Fruit fly (Drosophila melanogaster) whole organism, larva: ENCODE data around the gene Cyt-c1L.

Source experiments
- noc ChIP-seq: fragments of 200-800 bp; sonication (Bioruptor generic); optimal IDR thresholded peaks from 3 replicates; lab custom pipeline; 2019; ENCODE audit warnings: missing biosample characterization, mild to moderate bottlenecking, missing genetic modification characterization, moderate library complexity

Cyt-c1L gene

dm6 chr3R:29204033-29204432 is at the start of gene Cyt-c1L:
TSS of gene Cyt-c1L (minus strand) at chr3R:29204133.
- no peak for TF ChIP-seq noc (tag; lab: Kevin White, UChicago)

dm6 chr3R:29251418-29251817 is 47.5 kb upstream of the Cyt-c1L start:
- TF ChIP-seq noc (tag; lab: Kevin White, UChicago): no peak

- TF ChIP-seq noc (tag; lab: Kevin White, UChicago): no peak
These were observed 46.5 kb upstream of the Cyt-c1L start, which contains the start of gene SP1029 for dm6 chr3R:29250272-29251018. TSS of gene SP1029 (minus strand) at chr3R:29250451.

- no peak for TF ChIP-seq noc (tag; lab: Kevin White, UChicago)
These were observed 40.8 kb upstream of the Cyt-c1L start, which contains the start of gene CG31445 for dm6 chr3R:29244727-29245126. TSS of gene CG31445 (minus strand) at chr3R:29244827.

- no peak for TF ChIP-seq noc (tag; lab: Kevin White, UChicago)
These were observed 34.7 kb upstream of the Cyt-c1L start, which contains the start of gene CG11951 for dm6 chr3R:29238623-29239022. TSS of gene CG11951 (minus strand) at chr3R:29238723.

dm6 chr3R:29230552-29231102 is 26.7 kb upstream of the Cyt-c1L start:
- TF ChIP-seq noc (tag; lab: Kevin White, UChicago): peak; percentile 18

dm6 chr3R:29229958-29230357 is 26.0 kb upstream of the Cyt-c1L start:
- TF ChIP-seq noc (tag; lab: Kevin White, UChicago): no peak

- TF ChIP-seq noc (tag; lab: Kevin White, UChicago): peak; percentile 3
These were observed 25.0 kb upstream of the Cyt-c1L start, which contains the start of gene Usp1 for dm6 chr3R:29228745-29229448. TSS of gene Usp1 (plus strand) at chr3R:29229161.

- TF ChIP-seq noc (tag; lab: Kevin White, UChicago): no peak
These were observed 23.8 kb upstream of the Cyt-c1L start, which contains the start of gene CG14507 for dm6 chr3R:29227675-29228211. TSS of gene CG14507 (minus strand) at chr3R:29227725.

- no peak for TF ChIP-seq noc (tag; lab: Kevin White, UChicago)
These were observed 19.2 kb upstream of the Cyt-c1L start, which contains the start of the genes Cisd2 and Brd8 for dm6 chr3R:29222891-29223842. TSS of gene Cisd2 (minus strand) at chr3R:29223428. TSS of gene Brd8 (plus strand) at chr3R:29223485.

- no peak for TF ChIP-seq noc (tag; lab: Kevin White, UChicago)
These were observed 17.2 kb upstream of the Cyt-c1L start for dm6 chr3R:29221168-29221567.

dm6 chr3R:29220585-29220984 is 16.7 kb upstream of the Cyt-c1L start:
- TF ChIP-seq noc (tag; lab: Kevin White, UChicago): no peak

dm6 chr3R:29219948-29220347 is 16.0 kb upstream of the Cyt-c1L start, which contains the start of gene eEF1gamma:
TSS of gene eEF1gamma (plus strand) at chr3R:29220172.
- TF ChIP-seq noc (tag; lab: Kevin White, UChicago): peak; percentile 84

dm6 chr3R:29218001-29218400 is 14.1 kb upstream of the Cyt-c1L start:
- no peak for TF ChIP-seq noc (tag; lab: Kevin White, UChicago)
